Worm (Caenorhabditis elegans) whole organism, late embryonic: ENCODE data around the gene Y51H7C.41.

ENCODE experiments used
- F13H6.1 ChIP-seq: sonication (generic microtip); optimal IDR thresholded peaks from 2 replicates; lab custom pipeline; 2016; ENCODE audit warnings: missing genetic modification characterization, missing compliant biosample characterization
- ceh-18 ChIP-seq: sonication (generic microtip); optimal IDR thresholded peaks from 2 replicates; lab custom pipeline; 2016; ENCODE audit warnings: missing genetic modification characterization, missing compliant biosample characterization
- gmeb-2 ChIP-seq: sonication (generic microtip); optimal IDR thresholded peaks from 2 replicates; lab custom pipeline; 2016; ENCODE audit warnings: missing genetic modification characterization, inconsistent platforms, missing compliant biosample characterization
- nhr-11 ChIP-seq: fragments of 150-350 bp; optimal IDR thresholded peaks from 2 replicates; lab custom pipeline; 2014; ENCODE audit warnings: missing biosample characterization, missing genetic modification characterization
- npax-4 ChIP-seq: sonication (generic microtip); optimal IDR thresholded peaks from 2 replicates; lab custom pipeline; 2016; ENCODE audit warnings: missing genetic modification characterization, missing compliant biosample characterization
- pat-9 ChIP-seq: fragments of 200-800 bp; sonication (Bioruptor generic); optimal IDR thresholded peaks from 2 replicates; lab custom pipeline; 2018; ENCODE audit warnings: mild to moderate bottlenecking, missing genetic modification characterization, moderate library complexity, missing compliant biosample characterization
- pqm-1 ChIP-seq: sonication (generic microtip); optimal IDR thresholded peaks from 2 replicates; lab custom pipeline; 2016; ENCODE audit warnings: missing genetic modification characterization, missing compliant biosample characterization
- rnt-1 ChIP-seq: sonication (generic microtip); optimal IDR thresholded peaks from 2 replicates; lab custom pipeline; 2016; ENCODE audit warnings: missing genetic modification characterization, missing compliant biosample characterization
- sox-4 ChIP-seq: sonication (generic microtip); optimal IDR thresholded peaks from 2 replicates; lab custom pipeline; 2017; ENCODE audit warnings: mild to moderate bottlenecking, missing genetic modification characterization, inconsistent platforms, missing compliant biosample characterization
- ttx-3 ChIP-seq: sonication (generic microtip); optimal IDR thresholded peaks from 2 replicates; lab custom pipeline; 2016; ENCODE audit warnings: missing genetic modification reagents, missing genetic modification characterization, missing compliant biosample characterization

ce11 chrII:1357262-1357661 lies 45.9 kb upstream of the Y51H7C.41 start:
- TF ChIP-seq rnt-1 (tag; lab: Kevin White, UChicago) (no peak), npax-4 (tag; lab: Kevin White, UChicago) (no peak), pqm-1 (no peak), ttx-3 (tag; lab: Kevin White, UChicago) (no peak), nhr-11 (tag; lab: Kevin White, UChicago) (no peak), ceh-18 (no peak), sox-4 (tag; lab: Kevin White, UChicago) (no peak), F13H6.1 (no peak), pat-9 (no peak), gmeb-2 (tag; lab: Kevin White, UChicago) (no peak)
